Fruit fly (Drosophila melanogaster): ENCODE measurements around the gene Jon25Bii.
A peak's percentile ranks its signal among the peaks of the same experiment; 100 is the strongest.

Jon25Bii gene

DNA sequence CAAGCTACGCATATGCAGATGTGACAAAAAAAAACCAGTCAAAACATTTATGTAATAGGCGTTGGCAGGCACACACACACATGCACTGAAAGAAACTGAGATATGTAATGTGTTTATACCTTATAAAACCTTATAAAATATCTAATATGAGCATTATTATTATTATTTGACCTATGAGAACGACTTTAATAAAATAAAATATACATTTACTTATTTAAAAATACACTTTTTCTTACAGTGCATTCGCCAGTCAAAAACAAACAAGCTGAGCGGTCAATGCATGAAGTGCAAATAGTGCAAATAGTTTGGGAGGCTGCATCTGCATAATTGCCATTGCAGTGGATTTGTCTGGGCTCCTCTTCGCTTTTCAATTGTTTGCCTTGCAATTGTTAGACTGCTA is 45.0 kb downstream of the Jon25Bii start (continued):
- peak; percentile 64 for TF ChIP-seq oc (tag; optimal IDR thresholded peaks at IDR 0.05)
- TF ChIP-seq phol (tag; optimal IDR thresholded peaks at IDR 0.05) = peak; percentile 82
- TF ChIP-seq CG10543 (GFP tag; optimal IDR thresholded peaks at IDR 0.05) = no peak
- peak; percentile 69; the same call in 1 of the 3 replicates for TF ChIP-seq CG3726 (GFP tag; IDR thresholded peaks at IDR 0.05)
- TF ChIP-seq CG12942 (GFP tag; optimal IDR thresholded peaks at IDR 0.05) = peak; percentile 54
- TF ChIP-seq Nf-YA (GFP tag; IDR thresholded peaks at IDR 0.05) = peak; percentile 60; the same call in 1 of the 2 replicates
- peak; percentile 58 for TF ChIP-seq CG1233 (GFP tag; optimal IDR thresholded peaks at IDR 0.05)
- TF ChIP-seq ham (GFP tag; IDR thresholded peaks at IDR 0.05) = no peak
- peak; percentile 72 for TF ChIP-seq CG17829 (tag; optimal IDR thresholded peaks at IDR 0.05)
- TF ChIP-seq CG2678 (tag; optimal IDR thresholded peaks at IDR 0.05) = peak; percentile 84
- peak; percentile 41 for TF ChIP-seq CG4820 (GFP tag; optimal IDR thresholded peaks at IDR 0.05)
- peak; percentile 64 for TF ChIP-seq sqz (GFP tag; optimal IDR thresholded peaks at IDR 0.05)
- TF ChIP-seq CG6813 (GFP tag; optimal IDR thresholded peaks at IDR 0.05) = peak; percentile 47
- TF ChIP-seq CG8765 (GFP tag; IDR thresholded peaks at IDR 0.05) = no peak
- TF ChIP-seq sisA (GFP tag; IDR thresholded peaks at IDR 0.05) = peak; percentile 78
- peak; percentile 64 for TF ChIP-seq ewg (GFP tag; optimal IDR thresholded peaks at IDR 0.05)
- TF ChIP-seq pho (GFP tag; optimal IDR thresholded peaks at IDR 0.05) = no peak
- peak; percentile 80 for TF ChIP-seq CG13296 (GFP tag; optimal IDR thresholded peaks at IDR 0.05)
- no peak for TF ChIP-seq disco-r (GFP tag; optimal IDR thresholded peaks at IDR 0.05)
- TF ChIP-seq CG4730 (GFP tag; IDR thresholded peaks at IDR 0.05) = peak; percentile 57; the same call in 1 of the 2 replicates
- peak; percentile 44 for TF ChIP-seq CG7987 (GFP tag; optimal IDR thresholded peaks at IDR 0.05)
- TF ChIP-seq insv (GFP tag; optimal IDR thresholded peaks at IDR 0.05) = no peak
- no peak for TF ChIP-seq CG34376 (GFP tag; optimal IDR thresholded peaks at IDR 0.05)
- TF ChIP-seq Mes4 (GFP tag; optimal IDR thresholded peaks at IDR 0.05) = no peak
- no peak for TF ChIP-seq Hand (GFP tag; optimal IDR thresholded peaks at IDR 0.05)
- TF ChIP-seq CG2116 (GFP tag; optimal IDR thresholded peaks at IDR 0.05) = peak; percentile 35
- peak; percentile 47; the same call in 1 of the 2 replicates for TF ChIP-seq CG10321 (GFP tag; IDR thresholded peaks at IDR 0.05)
- peak; percentile 79 for TF ChIP-seq CG17385 (GFP tag; optimal IDR thresholded peaks at IDR 0.05)
- TF ChIP-seq croc (GFP tag; conservative IDR thresholded peaks at IDR 0.05) = peak; percentile 17; the same call in 2 of the 3 replicates
- TF ChIP-seq CG18476 (GFP tag; optimal IDR thresholded peaks at IDR 0.05) = peak; percentile 0
- TF ChIP-seq CG6765 (GFP tag; optimal IDR thresholded peaks at IDR 0.05) = peak; percentile 37
- TF ChIP-seq CG8924 (tag; optimal IDR thresholded peaks at IDR 0.05) = peak; percentile 79
- peak; percentile 75 for TF ChIP-seq CG3407 (GFP tag; optimal IDR thresholded peaks at IDR 0.05)
- peak; percentile 77 for TF ChIP-seq CG8388 (GFP tag; optimal IDR thresholded peaks at IDR 0.05)
- TF ChIP-seq cato (GFP tag; optimal IDR thresholded peaks at IDR 0.05; ENCODE audit: borderline replicate concordance) = peak; percentile 35
- TF ChIP-seq twi (tag; optimal IDR thresholded peaks at IDR 0.05) = no peak
- TF ChIP-seq wek (GFP tag; optimal IDR thresholded peaks at IDR 0.05) = peak; percentile 43
- TF ChIP-seq dysf (GFP tag; IDR thresholded peaks at IDR 0.05) = peak; percentile 69
- TF ChIP-seq CG18011 (GFP tag; optimal IDR thresholded peaks at IDR 0.05) = peak; percentile 41
- TF ChIP-seq CG17912 (GFP tag; optimal IDR thresholded peaks at IDR 0.05) = peak; percentile 11
- TF ChIP-seq CG14441 (GFP tag; IDR thresholded peaks at IDR 0.05) = peak; percentile 46; the same call in 1 of the 2 replicates
- TF ChIP-seq fd3F (GFP tag; optimal IDR thresholded peaks at IDR 0.05) = peak; percentile 40
- TF ChIP-seq lmd (GFP tag; IDR thresholded peaks at IDR 0.05) = peak; percentile 60
- peak; percentile 30 to 70 for TF ChIP-seq Pdp1 (GFP tag; optimal IDR thresholded peaks at IDR 0.05)
- no peak for TF ChIP-seq CG16863 (GFP tag; optimal IDR thresholded peaks at IDR 0.05)
- peak; percentile 7 for TF ChIP-seq trem (tag; optimal IDR thresholded peaks at IDR 0.05)
- peak; percentile 74 for TF ChIP-seq CG4424 (GFP tag; optimal IDR thresholded peaks at IDR 0.05)
- peak; percentile 28 for TF ChIP-seq Mad (GFP tag; optimal IDR thresholded peaks at IDR 0.05)
- TF ChIP-seq slbo (GFP tag; IDR thresholded peaks at IDR 0.05) = peak; percentile 49; the same call in 1 of the 2 replicates
- peak; percentile 41 for TF ChIP-seq pum (GFP tag; optimal IDR thresholded peaks at IDR 0.05)

All from whole organism, embryonic.